Worm (Caenorhabditis elegans) whole organism, midembryonic: Measurements from ENCODE around the gene srh-219.

Source experiments
- T22C8.4 ChIP-seq: fragments of 200-800 bp; sonication (Bioruptor generic); IDR thresholded peaks from 2 replicates; pipeline ENCODE4 v1.3.6; 2022; ENCODE audit warnings: missing genetic modification characterization, missing compliant biosample characterization
- cog-1 ChIP-seq: sonication (generic microtip); optimal IDR thresholded peaks from 2 replicates; lab custom pipeline; 2016; ENCODE audit warnings: missing genetic modification characterization, missing compliant biosample characterization
- flt-1 ChIP-seq: fragments of 200-800 bp; sonication (Bioruptor generic); IDR thresholded peaks from 2 replicates; pipeline ENCODE4 v1.3.6; 2022; ENCODE audit warnings: missing genetic modification characterization, missing compliant biosample characterization
- klf-2 ChIP-seq: fragments of 200-800 bp; sonication (Bioruptor generic); conservative IDR thresholded peaks from 2 replicates; pipeline ENCODE4 v1.3.6; 2022; ENCODE audit warnings: missing genetic modification reagents, missing genetic modification characterization, missing compliant biosample characterization
- med-1 ChIP-seq: sonication (generic microtip); optimal IDR thresholded peaks from 2 replicates; lab custom pipeline; 2017; ENCODE audit warnings: missing genetic modification characterization, mild to moderate bottlenecking, missing compliant biosample characterization, antibody characterized with exemption, missing genetic modification reagents; ENCODE audit not compliant: insufficient read depth
- ref-1 ChIP-seq: fragments of 200-800 bp; sonication (Bioruptor generic); conservative IDR thresholded peaks from 2 replicates; pipeline ENCODE4 v1.3.6; 2022; ENCODE audit warnings: missing genetic modification reagents, missing genetic modification characterization, missing compliant biosample characterization
- tab-1 ChIP-seq: fragments of 200-800 bp; sonication (Bioruptor generic); IDR thresholded peaks from 2 replicates; pipeline ENCODE4 v1.3.6; 2022; ENCODE audit warnings: missing genetic modification characterization, missing compliant biosample characterization
- ztf-23 ChIP-seq: fragments of 200-800 bp; sonication (Bioruptor generic); IDR thresholded peaks from 2 replicates; pipeline ENCODE4 v1.3.6; 2022; ENCODE audit warnings: missing genetic modification reagents, missing genetic modification characterization, missing compliant biosample characterization
- ztf-29 ChIP-seq: fragments of 200-800 bp; sonication (Bioruptor generic); IDR thresholded peaks from 2 replicates; pipeline ENCODE4 v1.3.6; 2022; ENCODE audit warnings: missing genetic modification reagents, missing genetic modification characterization, missing compliant biosample characterization

srh-219 gene

DNA sequence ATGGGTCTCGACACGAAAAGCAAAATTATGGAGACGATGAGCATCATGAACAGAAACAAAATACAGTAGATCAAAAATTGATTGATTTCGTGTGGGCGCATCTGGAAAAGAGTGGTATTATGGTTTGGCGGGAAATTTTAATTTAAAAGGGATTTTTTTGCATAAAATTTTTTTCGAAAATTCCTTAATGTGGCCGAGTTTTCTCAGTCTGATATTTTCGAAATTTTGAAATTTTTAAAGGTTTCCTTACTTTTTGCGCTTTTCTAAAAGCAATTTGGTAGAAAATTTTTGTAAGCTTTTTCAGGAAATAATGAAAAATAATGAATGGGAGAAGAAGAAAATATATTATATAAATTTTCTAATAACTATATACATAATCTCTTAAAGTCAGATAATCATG lies 38.6 kb downstream of the srh-219 start, which contains the start of gene F21A3.2:
Gene F21A3.2 (minus strand): TSS at position 101 of the 400 bp plus-strand sequence.
- TF ChIP-seq ref-1 = no peak
- TF ChIP-seq med-1 (GFP tag; lab: Kevin White, UChicago) = no peak
- no peak for TF ChIP-seq tab-1
- TF ChIP-seq flt-1 = no peak
- TF ChIP-seq ztf-23 (GFP tag; lab: Robert Waterston, UW) = no peak
- no peak for TF ChIP-seq klf-2 (GFP tag; lab: Robert Waterston, UW)
- no peak for TF ChIP-seq cog-1 (tag; lab: Kevin White, UChicago)
- TF ChIP-seq T22C8.4 = no peak

DNA sequence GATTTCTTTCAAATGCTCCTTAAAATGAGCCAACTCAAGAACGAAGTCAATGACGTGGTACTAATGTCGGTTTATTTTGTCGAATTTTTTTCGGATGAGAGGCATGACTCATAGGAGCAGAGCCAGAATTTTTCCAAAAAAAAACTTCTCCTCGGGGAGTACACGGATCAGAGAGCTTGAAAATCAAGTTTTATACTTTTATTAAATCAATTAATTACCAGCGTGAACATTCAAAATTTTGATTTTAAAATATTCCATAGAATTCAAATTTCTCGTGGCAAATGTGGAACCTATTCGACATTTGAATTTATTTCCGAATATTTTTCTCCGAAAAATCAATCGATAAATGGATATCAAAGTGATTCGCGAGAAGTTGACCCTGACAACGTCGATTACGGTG lies 41.1 kb downstream of the srh-219 start, which contains the start of gene F21A3.4:
Gene F21A3.4 (plus strand): TSS at position 301 of the 400 bp plus-strand sequence.
- TF ChIP-seq ztf-23 (GFP tag; lab: Robert Waterston, UW) (no peak), klf-2 (GFP tag; lab: Robert Waterston, UW) (no peak), T22C8.4 (no peak), ref-1 (no peak), med-1 (GFP tag; lab: Kevin White, UChicago) (no peak), cog-1 (tag; lab: Kevin White, UChicago) (no peak), flt-1 (no peak), tab-1 (no peak), ztf-29 (GFP tag; lab: Robert Waterston, UW) (no peak)

DNA sequence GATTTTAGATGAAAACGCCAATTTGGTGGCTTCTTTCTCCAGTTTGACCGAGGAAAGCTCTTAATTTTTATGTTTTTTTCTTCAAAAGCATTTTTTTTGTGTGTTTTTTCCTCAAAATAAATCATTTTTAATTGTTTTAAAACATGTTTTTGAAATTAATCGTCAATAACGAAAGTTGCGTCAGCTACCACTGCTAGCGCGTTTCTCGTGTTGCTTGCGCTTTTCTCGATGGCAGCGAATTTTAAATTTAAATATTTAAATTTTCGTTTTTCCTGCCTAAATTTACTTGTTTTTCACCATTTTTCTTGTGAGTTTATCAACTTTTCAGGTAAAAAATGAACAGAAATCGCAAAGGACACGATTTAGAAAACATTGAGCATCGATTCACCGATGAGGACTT lies 42.7 kb downstream of the srh-219 start, which contains the start of gene prde-1:
Gene prde-1 (plus strand): TSS at position 322 of the 400 bp plus-strand sequence.
- TF ChIP-seq tab-1 = no peak
- TF ChIP-seq ztf-29 (GFP tag; lab: Robert Waterston, UW) = no peak
- no peak for TF ChIP-seq med-1 (GFP tag; lab: Kevin White, UChicago)
- no peak for TF ChIP-seq klf-2 (GFP tag; lab: Robert Waterston, UW)
- TF ChIP-seq flt-1 = no peak
- no peak for TF ChIP-seq cog-1 (tag; lab: Kevin White, UChicago)
- TF ChIP-seq T22C8.4 = no peak
- TF ChIP-seq ref-1 = no peak
- TF ChIP-seq ztf-23 (GFP tag; lab: Robert Waterston, UW) = no peak

ce11 chrV:15543252-15543651 lies 48.0 kb downstream of the srh-219 start:
- TF ChIP-seq T22C8.4 (no peak), flt-1 (no peak), cog-1 (tag; lab: Kevin White, UChicago) (no peak), klf-2 (GFP tag; lab: Robert Waterston, UW) (no peak), ref-1 (no peak), ztf-23 (GFP tag; lab: Robert Waterston, UW) (no peak), ztf-29 (GFP tag; lab: Robert Waterston, UW) (no peak), med-1 (GFP tag; lab: Kevin White, UChicago) (no peak), tab-1 (no peak)

ce11 chrV:15544898-15545297 lies 49.6 kb downstream of the srh-219 start, which contains the start of gene glb-14:
TSS of gene glb-14 (minus strand) at chrV:15544994.
- TF ChIP-seq ztf-23 (GFP tag; lab: Robert Waterston, UW) = no peak
- no peak for TF ChIP-seq T22C8.4
- TF ChIP-seq ref-1 = no peak
- no peak for TF ChIP-seq med-1 (GFP tag; lab: Kevin White, UChicago)
- TF ChIP-seq cog-1 (tag; lab: Kevin White, UChicago) = no peak
- TF ChIP-seq tab-1 = no peak
- no peak for TF ChIP-seq ztf-29 (GFP tag; lab: Robert Waterston, UW)
- TF ChIP-seq klf-2 (GFP tag; lab: Robert Waterston, UW) = no peak
- no peak for TF ChIP-seq flt-1
